Fruit fly (Drosophila melanogaster): ENCODE measurements around the gene bon.

The bon gene

dm6 chr3R:20634674-20635594 is 42.0 kb downstream of the bon start, which contains the start of the genes Pi3K92E and Lrrk:
Pi3K92E (minus strand) TSS chr3R:20634732.
Lrrk (plus strand) TSS chr3R:20635480.
- TF ChIP-seq Dll (optimal IDR thresholded peaks at IDR 0.05) (no peak), usp (GFP tag; optimal IDR thresholded peaks at IDR 0.05) (no peak), CG8478 (optimal IDR thresholded peaks at IDR 0.05) (no peak), psq (optimal IDR thresholded peaks at IDR 0.05) (no peak), pan (optimal IDR thresholded peaks at IDR 0.05) (no peak), EcR (GFP tag; optimal IDR thresholded peaks at IDR 0.05) (no peak)

dm6 chr3R:20635735-20636134 is 42.8 kb downstream of the bon start:
- no peak for TF ChIP-seq EcR (GFP tag; optimal IDR thresholded peaks at IDR 0.05)
- TF ChIP-seq usp (GFP tag; optimal IDR thresholded peaks at IDR 0.05): no peak
- TF ChIP-seq Dll (optimal IDR thresholded peaks at IDR 0.05): no peak
- no peak for TF ChIP-seq pan (optimal IDR thresholded peaks at IDR 0.05)
- no peak for TF ChIP-seq CG8478 (optimal IDR thresholded peaks at IDR 0.05)
- no peak for TF ChIP-seq psq (optimal IDR thresholded peaks at IDR 0.05)

dm6 chr3R:20648616-20649015 is 55.7 kb downstream of the bon start, which contains the start of gene GluRIIE:
GluRIIE (minus strand) TSS chr3R:20648716.
- no peak for TF ChIP-seq pan (optimal IDR thresholded peaks at IDR 0.05)
- TF ChIP-seq CG8478 (optimal IDR thresholded peaks at IDR 0.05): no peak

dm6 chr3R:20652350-20652749 is 59.4 kb downstream of the bon start, which contains the start of gene GluRIID:
GluRIID (minus strand) TSS chr3R:20652450.
- no peak for TF ChIP-seq psq (optimal IDR thresholded peaks at IDR 0.05)

- no peak for TF ChIP-seq pan (optimal IDR thresholded peaks at IDR 0.05)
- no peak for TF ChIP-seq psq (optimal IDR thresholded peaks at IDR 0.05)
- TF ChIP-seq Dll (optimal IDR thresholded peaks at IDR 0.05): no peak
- no peak for TF ChIP-seq CG8478 (optimal IDR thresholded peaks at IDR 0.05)
- no peak for TF ChIP-seq EcR (GFP tag; optimal IDR thresholded peaks at IDR 0.05)
- TF ChIP-seq usp (GFP tag; optimal IDR thresholded peaks at IDR 0.05): no peak
These were observed 63.7 kb downstream of the bon start for dm6 chr3R:20656649-20657048.

- TF ChIP-seq pan (optimal IDR thresholded peaks at IDR 0.05) (no peak), EcR (GFP tag; optimal IDR thresholded peaks at IDR 0.05) (no peak), CG8478 (optimal IDR thresholded peaks at IDR 0.05) (no peak), usp (GFP tag; optimal IDR thresholded peaks at IDR 0.05) (no peak), Dll (optimal IDR thresholded peaks at IDR 0.05) (no peak), psq (optimal IDR thresholded peaks at IDR 0.05) (no peak)
These were observed 66.9 kb downstream of the bon start, which contains the start of gene Nep4 for dm6 chr3R:20659804-20660203. Nep4 (minus strand) TSS chr3R:20659904.
